Fruit fly (Drosophila melanogaster) whole organism, adult: Measurements from ENCODE around the gene prd.
A peak's percentile ranks its signal among the peaks of the same experiment; 100 is the strongest.

Experiments
- CG11617 ChIP-seq: fragments of 200-800 bp; sonication (Bioruptor generic); optimal IDR thresholded peaks from 2 replicates; lab custom pipeline; 2017; ENCODE audit warnings: mild to moderate bottlenecking, missing biosample characterization, missing genetic modification reagents, missing genetic modification characterization
- CG12768 ChIP-seq: fragments of 200-800 bp; sonication (Bioruptor generic); optimal IDR thresholded peaks from 2 replicates; lab custom pipeline; 2017; ENCODE audit warnings: missing biosample characterization, missing genetic modification characterization, mild to moderate bottlenecking, moderate library complexity, missing genetic modification reagents
- CG14711 ChIP-seq: fragments of 200-800 bp; sonication (Bioruptor generic); optimal IDR thresholded peaks from 2 replicates; lab custom pipeline; 2018; ENCODE audit warnings: missing biosample characterization, mild to moderate bottlenecking, missing genetic modification characterization, moderate library complexity
- CG1620 ChIP-seq: fragments of 200-800 bp; sonication (Bioruptor generic); optimal IDR thresholded peaks from 2 replicates; lab custom pipeline; 2016; ENCODE audit warnings: missing biosample characterization, missing genetic modification characterization
- CG33017 ChIP-seq: fragments of 200-800 bp; sonication (Bioruptor generic); optimal IDR thresholded peaks from 2 replicates; lab custom pipeline; 2018; ENCODE audit warnings: missing biosample characterization, mild to moderate bottlenecking, missing genetic modification characterization, moderate library complexity
- CG5204 ChIP-seq: fragments of 200-800 bp; sonication (Bioruptor generic); optimal IDR thresholded peaks from 2 replicates; lab custom pipeline; 2016; ENCODE audit warnings: missing biosample characterization, missing genetic modification characterization
- CG7045 ChIP-seq: fragments of 200-800 bp; sonication (Bioruptor generic); optimal IDR thresholded peaks from 2 replicates; lab custom pipeline; 2017; ENCODE audit warnings: missing biosample characterization, mild to moderate bottlenecking, missing genetic modification characterization
- CG7101 ChIP-seq: fragments of 200-800 bp; sonication (Bioruptor generic); optimal IDR thresholded peaks from 2 replicates; lab custom pipeline; 2018; ENCODE audit warnings: missing biosample characterization, mild to moderate bottlenecking, missing genetic modification characterization, moderate library complexity
- Clk ChIP-seq: fragments of 200-800 bp; sonication (Bioruptor generic); optimal IDR thresholded peaks from 2 replicates; lab custom pipeline; 2017; ENCODE audit warnings: missing biosample characterization, missing genetic modification characterization
- Crg-1 ChIP-seq: fragments of 200-800 bp; sonication (Bioruptor generic); optimal IDR thresholded peaks from 2 replicates; lab custom pipeline; 2016; ENCODE audit warnings: missing biosample characterization, missing genetic modification characterization
- Hr96 ChIP-seq: fragments of 200-800 bp; sonication (Bioruptor generic); optimal IDR thresholded peaks from 2 replicates; lab custom pipeline; 2016; ENCODE audit warnings: missing biosample characterization, missing genetic modification characterization
- Mnt ChIP-seq: fragments of 200-800 bp; sonication (Bioruptor generic); optimal IDR thresholded peaks from 2 replicates; lab custom pipeline; 2016; ENCODE audit warnings: missing biosample characterization, mild to moderate bottlenecking, missing genetic modification characterization
- bab1 ChIP-seq: fragments of 200-800 bp; sonication (Bioruptor generic); optimal IDR thresholded peaks from 3 replicates; lab custom pipeline; 2019; ENCODE audit warnings: missing biosample characterization, mild to moderate bottlenecking, missing genetic modification characterization, moderate library complexity
- cic ChIP-seq: fragments of 200-800 bp; sonication (Bioruptor generic); optimal IDR thresholded peaks from 2 replicates; lab custom pipeline; 2017; ENCODE audit warnings: missing biosample characterization, mild to moderate bottlenecking, missing genetic modification characterization, moderate library complexity
- cnc ChIP-seq, 2 experiments: fragments of >200 bp; optimal IDR thresholded peaks; 2 replicates each; lab custom pipeline; 2017
- kay ChIP-seq: fragments of 200-800 bp; sonication (Bioruptor generic); peaks from one replicate; lab custom pipeline; 2016; ENCODE audit warnings: missing biosample characterization, missing genetic modification characterization, borderline replicate concordance
- ovo ChIP-seq: fragments of 200-800 bp; sonication (Bioruptor generic); optimal IDR thresholded peaks from 2 replicates; lab custom pipeline; 2016; ENCODE audit warnings: missing biosample characterization, missing genetic modification characterization
- pad ChIP-seq: fragments of 200-800 bp; sonication (Bioruptor generic); optimal IDR thresholded peaks from 3 replicates; lab custom pipeline; 2017; ENCODE audit warnings: missing biosample characterization, missing genetic modification characterization, mild to moderate bottlenecking, moderate library complexity, missing genetic modification reagents
- tj ChIP-seq: fragments of 200-800 bp; sonication (Bioruptor generic); optimal IDR thresholded peaks from 3 replicates; lab custom pipeline; 2017; ENCODE audit warnings: missing biosample characterization, mild to moderate bottlenecking, missing genetic modification characterization, moderate library complexity
- toe ChIP-seq: fragments of 200-800 bp; sonication (Bioruptor generic); optimal IDR thresholded peaks from 2 replicates; lab custom pipeline; 2016; ENCODE audit warnings: missing biosample characterization, missing genetic modification characterization

The prd gene

dm6 chr2L:12112943-12113557 is 27.4 kb upstream of the prd start:
- no peak for TF ChIP-seq CG1620
- no peak for TF ChIP-seq CG11617 (GFP tag; lab: Kevin White, UChicago)
- TF ChIP-seq pad (GFP tag; lab: Kevin White, UChicago), result no peak
- TF ChIP-seq cnc (optimal IDR thresholded peaks at IDR 0.05; lab: Kevin White, UChicago), result no peak
- no peak for TF ChIP-seq CG14711 (tag; lab: Kevin White, UChicago)
- TF ChIP-seq Hr96, result no peak
- TF ChIP-seq Crg-1 (GFP tag; lab: Kevin White, UChicago), result no peak
- TF ChIP-seq kay (GFP tag; lab: Kevin White, UChicago), result no peak
- TF ChIP-seq CG12768 (GFP tag; lab: Kevin White, UChicago), result no peak
- no peak for TF ChIP-seq bab1 (GFP tag; lab: Kevin White, UChicago)
- TF ChIP-seq ovo (GFP tag; lab: Kevin White, UChicago), result no peak

DNA sequence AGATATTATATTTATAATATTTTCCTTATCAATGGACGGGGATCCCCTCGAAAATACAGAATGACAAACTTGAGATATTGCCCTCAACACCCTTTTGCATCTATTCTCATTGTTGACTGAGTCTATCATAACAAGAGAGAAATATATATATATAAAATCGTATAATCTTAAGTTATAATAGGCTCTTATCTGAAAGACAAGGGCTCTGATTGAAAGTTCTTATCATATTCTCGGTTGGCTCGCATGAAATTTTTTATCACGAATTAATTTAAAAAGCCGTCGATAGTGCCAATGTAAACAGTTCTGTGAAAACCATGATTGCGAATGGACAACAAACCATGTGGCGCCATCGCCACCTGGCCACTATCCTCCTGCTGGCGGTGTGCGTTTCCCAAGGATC is 25.2 kb upstream of the prd start, which contains the start of gene Phae2:
TSS of gene Phae2 (plus strand) at position 301 of the 400 bp plus-strand sequence.
- TF ChIP-seq CG7045 (GFP tag; lab: Kevin White, UChicago), result no peak
- no peak for TF ChIP-seq cic (GFP tag; lab: Kevin White, UChicago)
- TF ChIP-seq pad (GFP tag; lab: Kevin White, UChicago), result no peak
- TF ChIP-seq toe (GFP tag; lab: Kevin White, UChicago), result no peak
- no peak for TF ChIP-seq bab1 (GFP tag; lab: Kevin White, UChicago)
- TF ChIP-seq CG33017 (tag; lab: Kevin White, UChicago), result no peak
- no peak for TF ChIP-seq CG12768 (GFP tag; lab: Kevin White, UChicago)
- no peak for TF ChIP-seq Hr96
- TF ChIP-seq CG1620, result no peak

DNA sequence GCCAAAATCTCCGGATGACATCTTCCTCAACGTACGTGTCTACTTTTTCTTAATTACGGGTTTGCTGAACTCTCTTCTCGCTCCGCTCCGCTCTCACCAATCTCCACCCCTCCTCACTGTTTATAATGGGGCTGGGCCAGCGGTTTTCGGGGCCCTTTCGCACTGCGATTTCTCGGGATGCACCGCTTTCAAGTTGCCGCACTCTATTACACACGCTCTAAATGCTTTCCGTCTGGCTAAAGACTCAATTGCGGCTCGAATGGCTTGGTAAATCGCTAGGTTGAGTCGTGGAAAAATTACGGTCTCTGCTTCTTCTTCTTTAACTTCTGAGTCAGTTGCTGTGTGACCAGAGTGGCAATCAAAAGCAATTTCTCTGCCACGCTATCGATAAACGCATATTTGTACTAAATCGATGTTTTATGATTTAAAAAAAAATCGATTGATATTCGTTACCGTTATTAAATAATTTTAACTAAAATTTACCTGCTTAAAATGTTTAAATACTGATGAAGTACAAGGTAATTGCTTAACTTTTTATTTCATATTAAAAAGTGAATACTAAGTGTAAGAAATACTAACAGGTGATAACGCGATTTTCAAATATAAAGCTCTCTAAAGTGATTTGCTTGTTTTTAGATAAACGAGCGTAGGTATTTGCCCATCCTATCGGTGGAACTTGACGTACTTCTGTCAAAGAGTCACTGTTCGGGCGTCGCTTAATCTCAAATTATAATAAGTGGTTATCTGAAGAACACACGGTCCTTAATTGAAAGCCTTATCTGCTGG is 23.3 kb upstream of the prd start, which contains the start of the genes Rab6 and Phae1:
TSS of gene Rab6 (minus strand) at position 338 of the 786 bp plus-strand sequence.
TSS of gene Phae1 (plus strand) at position 639 of the 786 bp plus-strand sequence.
- TF ChIP-seq tj (GFP tag; lab: Kevin White, UChicago), result peak; percentile 17
- peak; percentile 95 for TF ChIP-seq kay (GFP tag; lab: Kevin White, UChicago)
- TF ChIP-seq CG7045 (GFP tag; lab: Kevin White, UChicago), result no peak
- no peak for TF ChIP-seq toe (GFP tag; lab: Kevin White, UChicago)
- TF ChIP-seq cnc (optimal IDR thresholded peaks at IDR 0.05; lab: Kevin White, UChicago), result no peak
- TF ChIP-seq cic (GFP tag; lab: Kevin White, UChicago), result no peak
- TF ChIP-seq CG11617 (GFP tag; lab: Kevin White, UChicago), result no peak
- peak; percentile 3 for TF ChIP-seq CG7101
- TF ChIP-seq pad (GFP tag; lab: Kevin White, UChicago), result peak; percentile 47
- peak; percentile 50 for TF ChIP-seq bab1 (GFP tag; lab: Kevin White, UChicago)
- no peak for TF ChIP-seq Mnt
- no peak for TF ChIP-seq CG33017 (tag; lab: Kevin White, UChicago)
- TF ChIP-seq Hr96, result no peak
- no peak for TF ChIP-seq Crg-1 (GFP tag; lab: Kevin White, UChicago)
- no peak for TF ChIP-seq CG12768 (GFP tag; lab: Kevin White, UChicago)
- TF ChIP-seq CG5204, result no peak
- no peak for TF ChIP-seq ovo (GFP tag; lab: Kevin White, UChicago)
- no peak for TF ChIP-seq CG14711 (tag; lab: Kevin White, UChicago)
- no peak for TF ChIP-seq CG1620
- no peak for TF ChIP-seq Clk

DNA sequence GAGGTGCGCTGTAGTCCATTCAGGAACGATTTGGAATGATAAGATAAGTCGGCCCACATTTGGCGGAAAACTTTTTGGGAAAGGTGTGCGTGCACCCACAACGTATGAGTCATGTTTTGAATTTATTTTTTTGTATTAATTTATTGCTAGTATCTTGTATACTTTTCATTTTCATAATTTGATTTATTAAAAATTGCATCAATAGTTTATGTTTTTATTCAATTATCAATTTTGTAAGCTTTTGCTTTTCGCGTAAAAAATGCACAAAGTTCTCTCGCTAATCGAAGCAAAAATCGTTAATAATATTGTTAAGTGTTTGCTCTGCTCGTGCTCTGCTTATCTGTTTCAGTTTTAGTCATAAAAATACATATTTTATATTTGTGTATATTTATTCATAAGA is 21.5 kb upstream of the prd start:
- TF ChIP-seq tj (GFP tag; lab: Kevin White, UChicago), result no peak
- no peak for TF ChIP-seq CG1620
- TF ChIP-seq CG11617 (GFP tag; lab: Kevin White, UChicago), result no peak
- TF ChIP-seq Mnt, result peak; percentile 6
- peak; percentile 96 for TF ChIP-seq kay (GFP tag; lab: Kevin White, UChicago)
- no peak for TF ChIP-seq CG14711 (tag; lab: Kevin White, UChicago)
- TF ChIP-seq cic (GFP tag; lab: Kevin White, UChicago), result peak; percentile 26

DNA sequence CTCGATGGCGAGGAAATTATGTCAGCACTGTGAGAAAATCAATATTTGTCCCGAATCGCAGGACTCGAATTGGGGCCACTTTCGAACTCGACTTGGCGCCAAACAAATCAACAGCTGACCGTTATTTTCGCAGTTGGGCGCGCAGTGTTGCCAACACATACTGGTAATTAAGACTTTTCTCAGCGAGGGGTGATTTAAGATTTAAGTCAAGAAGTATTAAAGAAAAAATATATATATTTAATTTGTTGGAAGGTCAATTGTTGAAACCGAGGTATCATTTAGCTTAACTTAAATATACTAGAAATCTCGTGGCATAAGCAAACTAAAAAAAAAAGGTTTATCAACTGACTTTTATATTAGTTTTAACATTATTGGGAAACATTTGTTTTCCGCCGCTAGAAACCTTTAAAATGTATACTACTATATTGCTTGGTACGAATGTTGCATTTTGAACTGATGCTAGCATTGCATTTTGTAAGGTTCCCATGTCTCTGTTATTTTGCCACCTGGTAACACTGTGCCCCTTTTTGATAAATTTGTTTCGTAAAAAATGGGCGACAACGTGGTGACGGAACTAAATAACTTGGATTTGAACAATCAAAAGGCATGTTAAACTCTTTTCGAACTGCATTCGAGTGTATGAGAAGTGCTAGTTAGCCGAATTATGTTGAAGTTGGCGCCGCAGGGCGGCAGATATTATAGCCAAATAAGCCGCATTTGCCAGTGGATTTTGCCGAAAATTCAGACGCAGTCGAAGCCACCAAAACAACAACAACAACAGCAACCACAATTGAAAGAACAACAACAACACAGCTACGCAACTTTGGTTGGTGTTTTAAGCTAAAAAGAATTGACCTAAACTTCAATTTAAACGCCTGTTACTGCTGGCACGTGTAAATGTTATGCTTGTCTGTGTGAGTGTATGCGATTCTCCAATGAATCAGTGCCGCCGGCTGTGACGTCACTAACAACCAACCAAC is 17.9 kb upstream of the prd start, which contains the start of the genes Patsas and ThrRS:
TSS of gene Patsas (minus strand) at position 55 of the 980 bp plus-strand sequence.
TSS of gene ThrRS (plus strand) at position 521 of the 980 bp plus-strand sequence.
- TF ChIP-seq Mnt (peak; percentile 87), CG7101 (peak; percentile 80), Hr96 (peak; percentile 66), cic (GFP tag; lab: Kevin White, UChicago) (peak; percentile 39), pad (GFP tag; lab: Kevin White, UChicago) (peak; percentile 69), CG33017 (tag; lab: Kevin White, UChicago) (peak; percentile 72), toe (GFP tag; lab: Kevin White, UChicago) (peak; percentile 84), CG11617 (GFP tag; lab: Kevin White, UChicago) (peak; percentile 76), bab1 (GFP tag; lab: Kevin White, UChicago) (peak; percentile 50), CG5204 (no peak), Clk (peak; percentile 39), Crg-1 (GFP tag; lab: Kevin White, UChicago) (peak; percentile 23), CG12768 (GFP tag; lab: Kevin White, UChicago) (peak; percentile 77), CG1620 (peak; percentile 70), CG7045 (GFP tag; lab: Kevin White, UChicago) (peak; percentile 89), tj (GFP tag; lab: Kevin White, UChicago) (peak; percentile 67), cnc (optimal IDR thresholded peaks at IDR 0.05; lab: Kevin White, UChicago) (no peak), kay (GFP tag; lab: Kevin White, UChicago) (no peak), ovo (GFP tag; lab: Kevin White, UChicago) (peak; percentile 51), CG14711 (tag; lab: Kevin White, UChicago) (peak; percentile 86)
